Worm (Caenorhabditis elegans) whole organism, dauer: ENCODE measurements around the gene rcd-1.

Experiments
- unc-62 ChIP-seq: sonication (generic microtip); optimal IDR thresholded peaks from 2 replicates; lab custom pipeline; 2017; ENCODE audit warnings: missing biosample characterization, missing genetic modification reagents, missing genetic modification characterization

Gene rcd-1

ce11 chrII:3753598-3753997 lies at the start of gene rcd-1:
rcd-1 (plus strand) TSS chrII:3753898.
- TF ChIP-seq unc-62 (GFP tag; lab: Kevin White, UChicago): no peak

DNA sequence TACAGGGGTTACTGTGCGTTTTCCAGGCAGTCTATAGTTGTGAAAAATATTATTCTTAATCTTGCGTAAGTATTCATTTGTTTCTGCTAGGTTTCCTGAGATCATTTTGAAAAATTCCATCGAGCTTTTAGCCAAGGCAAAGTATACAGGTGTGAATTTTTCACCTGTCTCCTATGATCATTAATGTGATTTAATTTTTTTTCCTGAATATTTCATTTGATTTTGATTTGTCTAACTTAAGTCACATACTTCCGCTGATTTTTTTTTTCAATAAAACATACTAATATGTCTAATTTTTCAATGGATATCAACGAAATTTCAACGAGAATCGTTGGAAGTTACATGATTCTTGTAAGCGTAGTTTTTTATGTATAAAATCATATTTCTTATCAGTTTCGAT lies 48.4 kb upstream of the rcd-1 start, which contains the start of gene srx-108:
Gene srx-108 (plus strand): TSS at position 301 of the 400 bp plus-strand sequence.
- TF ChIP-seq unc-62 (GFP tag; lab: Kevin White, UChicago): no peak

DNA sequence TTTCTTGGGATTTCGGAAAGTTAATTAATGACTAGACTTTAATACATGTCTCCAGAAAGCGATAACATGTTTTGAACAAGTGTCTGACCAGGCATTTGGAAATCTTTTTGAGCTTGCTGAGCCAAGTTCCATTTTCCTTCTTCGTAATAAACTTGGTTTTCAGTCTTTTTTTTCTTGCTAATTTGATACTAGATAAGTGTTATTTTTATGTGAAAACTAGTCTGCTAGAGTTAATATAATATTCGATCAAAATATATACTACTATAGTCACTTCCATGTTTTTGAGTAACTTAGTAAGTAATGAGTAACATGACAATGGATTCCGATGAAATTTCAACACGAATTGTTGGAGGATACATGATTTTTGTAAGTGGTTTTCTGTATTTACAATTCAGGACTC lies 44.4 kb upstream of the rcd-1 start, which contains the start of gene srx-110:
Gene srx-110 (plus strand): TSS at position 301 of the 400 bp plus-strand sequence.
- no peak for TF ChIP-seq unc-62 (GFP tag; lab: Kevin White, UChicago)

- TF ChIP-seq unc-62 (GFP tag; lab: Kevin White, UChicago): no peak
Measured at ce11 chrII:3711047-3711446, 42.7 kb upstream of the rcd-1 start, which contains the start of gene fbxc-53. fbxc-53 (plus strand) TSS chrII:3711291.

DNA sequence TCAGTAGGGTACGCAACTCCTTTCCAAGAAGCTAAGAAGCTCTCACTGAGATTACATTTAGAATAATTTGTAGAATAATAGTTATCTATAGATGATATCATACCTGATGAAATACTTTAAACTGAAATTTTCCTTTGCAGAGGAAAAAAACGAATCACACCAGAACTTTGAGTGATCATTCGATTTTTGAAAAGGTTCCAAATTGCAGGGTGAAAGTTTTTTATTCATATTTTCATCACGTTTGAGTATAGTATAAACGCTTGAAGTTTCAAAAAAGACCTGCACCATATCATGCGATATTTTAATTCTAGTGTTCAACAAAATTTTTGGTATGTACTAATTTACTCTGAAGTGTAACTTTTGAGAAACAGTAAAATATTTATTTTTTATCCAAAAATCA lies 39.1 kb upstream of the rcd-1 start, which contains the start of gene srh-100:
Gene srh-100 (minus strand): TSS at position 101 of the 400 bp plus-strand sequence.
- TF ChIP-seq unc-62 (GFP tag; lab: Kevin White, UChicago): no peak

- no peak for TF ChIP-seq unc-62 (GFP tag; lab: Kevin White, UChicago)
Measured at ce11 chrII:3716455-3716854, 37.2 kb upstream of the rcd-1 start, which contains the start of gene srh-99. srh-99 (minus strand) TSS chrII:3716555.

- TF ChIP-seq unc-62 (GFP tag; lab: Kevin White, UChicago): no peak
Measured at ce11 chrII:3716961-3717360, 36.7 kb upstream of the rcd-1 start, which contains the start of gene fbxc-52. fbxc-52 (plus strand) TSS chrII:3717261.

DNA sequence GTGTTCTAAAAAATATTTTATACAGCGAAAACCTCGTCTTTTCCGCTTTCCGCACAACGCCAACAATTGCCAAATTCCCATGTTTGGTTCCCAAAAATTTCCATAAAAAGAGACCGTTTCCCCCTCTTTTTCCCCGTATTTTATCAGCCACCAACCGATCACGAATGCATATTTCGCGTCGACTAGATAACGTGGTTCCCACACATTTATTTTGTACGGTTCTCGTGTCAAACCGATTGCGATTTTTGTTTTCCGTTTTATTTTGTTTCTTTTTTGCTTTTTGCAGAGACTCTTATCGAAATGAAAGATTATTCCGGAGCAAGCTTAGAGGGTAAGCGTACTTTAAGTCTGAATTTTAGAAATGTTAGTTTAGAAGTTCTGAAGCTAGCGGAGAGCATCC lies 32.7 kb upstream of the rcd-1 start, which contains the start of gene C46E10.3:
Gene C46E10.3 (plus strand): TSS at position 301 of the 400 bp plus-strand sequence.
- no peak for TF ChIP-seq unc-62 (GFP tag; lab: Kevin White, UChicago)

- TF ChIP-seq unc-62 (GFP tag; lab: Kevin White, UChicago): no peak
Measured at ce11 chrII:3724175-3724715, 29.5 kb upstream of the rcd-1 start, which contains the start of gene C46E10.1. C46E10.1 (plus strand) TSS chrII:3724225.

DNA sequence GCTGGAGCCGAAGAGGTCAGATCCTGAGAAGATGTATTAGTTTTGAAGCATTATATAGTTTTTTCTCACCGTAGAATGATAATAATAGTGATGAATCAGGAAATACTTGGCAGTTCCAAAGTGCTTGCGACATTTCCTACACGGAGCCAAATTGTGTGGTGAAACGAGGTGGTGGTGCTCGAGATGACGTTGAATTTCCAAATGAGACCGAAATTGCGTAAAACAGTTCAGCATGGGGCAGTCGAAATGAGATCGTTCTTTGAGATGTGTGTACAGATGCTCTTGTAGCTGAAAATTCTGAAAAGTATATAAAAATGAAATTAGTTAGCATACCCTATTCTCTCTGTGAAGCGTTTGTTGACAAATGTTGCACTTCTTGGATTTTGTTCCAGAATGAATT lies 25.7 kb upstream of the rcd-1 start, which contains the start of gene C46E10.8:
Gene C46E10.8 (minus strand): TSS at position 101 of the 400 bp plus-strand sequence.
- TF ChIP-seq unc-62 (GFP tag; lab: Kevin White, UChicago): no peak

- no peak for TF ChIP-seq unc-62 (GFP tag; lab: Kevin White, UChicago)
Measured at ce11 chrII:3731723-3732122, 22.0 kb upstream of the rcd-1 start, which contains the start of the genes sdz-12 and bath-31. sdz-12 (minus strand) TSS chrII:3731823. bath-31 (plus strand) TSS chrII:3731973.

DNA sequence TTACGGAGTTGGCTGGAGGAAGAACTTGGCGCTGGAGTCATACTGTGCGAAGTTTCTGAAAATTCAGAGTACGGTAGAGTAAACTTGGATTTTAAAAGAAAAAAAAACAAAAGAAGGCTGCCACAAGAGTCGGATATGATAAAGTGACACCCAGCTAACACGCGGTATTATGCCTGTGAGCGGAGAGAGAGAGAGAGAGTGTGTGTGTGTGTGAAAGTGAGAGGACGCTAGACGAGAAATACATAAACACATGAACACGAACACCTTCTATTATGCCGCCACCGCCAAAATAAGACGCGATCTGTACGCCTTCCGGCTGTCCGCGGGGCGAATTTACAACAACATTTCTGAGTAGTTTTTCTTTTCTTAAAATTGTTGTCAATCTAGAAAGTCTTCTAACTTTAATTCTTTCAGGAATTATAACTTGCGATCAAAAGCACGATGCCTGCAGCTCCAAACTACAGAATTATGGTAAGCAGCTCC lies 16.8 kb upstream of the rcd-1 start, which contains the start of gene F12E12.6:
Gene F12E12.6 (minus strand): TSS at position 51 of the 483 bp plus-strand sequence.
- no peak for TF ChIP-seq unc-62 (GFP tag; lab: Kevin White, UChicago)

DNA sequence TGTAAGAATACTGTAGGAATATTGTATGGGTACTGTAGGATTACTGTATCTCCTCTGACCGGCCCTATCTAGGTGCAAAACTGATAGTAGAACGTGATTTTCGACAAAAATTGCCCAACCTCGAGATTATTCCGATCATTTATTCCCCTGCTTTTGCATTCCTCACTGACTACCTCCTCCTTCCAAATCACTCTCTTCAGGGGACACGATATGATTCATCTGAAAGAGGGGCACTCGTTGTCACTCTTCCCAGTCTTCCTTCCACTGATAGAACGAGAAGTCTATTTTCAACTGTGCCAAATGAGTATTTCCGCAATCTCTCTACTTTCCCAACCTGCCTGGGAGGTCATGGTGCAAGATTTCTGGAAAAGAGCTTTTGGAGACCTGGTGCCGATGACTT lies 14.1 kb upstream of the rcd-1 start, which contains the start of gene F12E12.2:
Gene F12E12.2 (plus strand): TSS at position 301 of the 400 bp plus-strand sequence.
- no peak for TF ChIP-seq unc-62 (GFP tag; lab: Kevin White, UChicago)

DNA sequence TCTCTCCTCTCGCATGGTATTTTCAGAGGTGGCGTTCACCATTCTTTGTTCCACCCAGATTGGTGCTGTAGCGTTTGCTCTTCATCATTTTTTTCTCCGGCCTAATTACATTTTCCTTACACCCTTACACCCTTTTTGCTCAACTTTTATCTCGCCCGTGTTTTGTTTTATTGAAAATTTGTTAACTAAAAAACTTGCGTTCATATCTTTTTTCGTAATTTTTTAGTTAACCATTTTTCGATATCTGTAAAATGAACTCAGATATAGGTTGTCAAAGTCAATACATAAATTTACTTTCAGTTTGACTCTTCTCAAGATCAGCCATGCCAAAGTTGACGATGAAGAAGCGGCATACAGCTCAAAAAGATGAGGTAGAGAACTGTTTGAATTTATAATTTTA lies 12.1 kb upstream of the rcd-1 start, which contains the start of gene F12E12.1:
Gene F12E12.1 (plus strand): TSS at position 301 of the 400 bp plus-strand sequence.
- no peak for TF ChIP-seq unc-62 (GFP tag; lab: Kevin White, UChicago)

ce11 chrII:3743684-3744200 lies 10.0 kb upstream of the rcd-1 start, which contains the start of gene nta-1:
nta-1 (minus strand) TSS chrII:3743814.
- no peak for TF ChIP-seq unc-62 (GFP tag; lab: Kevin White, UChicago)

ce11 chrII:3747405-3747804 lies 6.3 kb upstream of the rcd-1 start, which contains the start of gene fbxb-92:
fbxb-92 (minus strand) TSS chrII:3747505.
- no peak for TF ChIP-seq unc-62 (GFP tag; lab: Kevin White, UChicago)
